Worm (Caenorhabditis elegans): ENCODE results near the gene str-204.

str-204 gene

DNA sequence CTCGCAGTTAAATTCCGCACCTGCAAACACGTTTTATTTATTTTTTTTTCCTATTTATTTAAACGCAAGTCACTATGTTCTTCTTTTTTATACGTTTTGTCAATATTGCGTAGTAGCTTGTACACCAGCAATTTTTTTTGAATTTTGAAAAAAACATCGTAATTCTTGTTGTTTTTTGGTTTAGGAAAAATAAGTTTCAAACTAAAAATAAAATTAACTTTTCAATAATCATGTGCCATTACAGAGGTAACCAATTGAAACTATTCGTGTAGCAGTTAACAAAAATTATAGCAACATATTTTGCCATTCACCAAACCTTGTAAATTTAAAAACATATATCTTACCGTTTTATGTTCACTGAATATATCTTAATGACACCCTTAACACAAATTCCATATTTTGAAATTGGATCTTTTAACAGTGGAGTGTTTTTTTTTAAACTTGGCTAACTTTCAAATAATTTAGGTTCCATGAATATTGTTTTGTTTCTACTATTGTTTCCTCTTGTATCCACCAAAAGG lies 36.2 kb upstream of the str-204 start, which contains the start of gene lmd-5:
Gene lmd-5 (plus strand): TSS at position 471 of the 521 bp plus-strand sequence.
- TF ChIP-seq nhr-232 (tag; optimal IDR thresholded peaks at IDR 0.05), result no peak
- TF ChIP-seq npax-4 (tag; optimal IDR thresholded peaks at IDR 0.05), result no peak
- no peak for TF ChIP-seq zip-5 (tag; optimal IDR thresholded peaks at IDR 0.05)

DNA sequence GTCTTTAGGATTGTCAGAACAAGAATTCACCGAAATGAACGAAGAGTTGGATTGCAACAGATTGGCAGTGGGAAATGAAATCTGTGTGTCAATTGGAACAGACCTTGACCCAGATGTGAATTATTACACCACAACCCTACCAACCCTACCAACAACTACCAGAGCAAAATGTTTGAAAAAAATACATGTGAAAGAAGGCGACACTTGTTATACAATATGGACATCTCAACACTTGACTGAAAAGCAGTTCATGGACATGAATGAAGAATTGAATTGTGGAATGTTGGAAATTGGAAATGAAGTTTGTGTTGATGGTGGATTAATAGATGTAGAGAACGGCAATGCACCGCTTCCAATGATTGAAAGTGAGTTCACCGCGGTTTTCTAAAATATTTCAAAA lies 35.5 kb upstream of the str-204 start:
- no peak for TF ChIP-seq pros-1 (tag; optimal IDR thresholded peaks at IDR 0.05)
- TF ChIP-seq ceh-14 (tag; optimal IDR thresholded peaks at IDR 0.05), result no peak
- no peak for TF ChIP-seq hlh-30 (tag; optimal IDR thresholded peaks at IDR 0.05; ENCODE audit: insufficient read depth)
- TF ChIP-seq ceh-30 (tag; optimal IDR thresholded peaks at IDR 0.05), result no peak
- no peak for TF ChIP-seq K09A11.1 (tag; optimal IDR thresholded peaks at IDR 0.05; ENCODE audit: insufficient read depth)
- no peak for TF ChIP-seq unc-86 (tag; optimal IDR thresholded peaks at IDR 0.05)
- TF ChIP-seq pha-4 (tag; optimal IDR thresholded peaks at IDR 0.05), result no peak
- TF ChIP-seq elt-4 (tag; optimal IDR thresholded peaks at IDR 0.05), result no peak
- TF ChIP-seq ceh-9 (tag; optimal IDR thresholded peaks at IDR 0.05), result no peak
- TF ChIP-seq dve-1 (tag; optimal IDR thresholded peaks at IDR 0.05), result no peak
- no peak for TF ChIP-seq hlh-15 (tag; optimal IDR thresholded peaks at IDR 0.05)
- TF ChIP-seq hlh-13 (GFP tag; optimal IDR thresholded peaks at IDR 0.05), result no peak

DNA sequence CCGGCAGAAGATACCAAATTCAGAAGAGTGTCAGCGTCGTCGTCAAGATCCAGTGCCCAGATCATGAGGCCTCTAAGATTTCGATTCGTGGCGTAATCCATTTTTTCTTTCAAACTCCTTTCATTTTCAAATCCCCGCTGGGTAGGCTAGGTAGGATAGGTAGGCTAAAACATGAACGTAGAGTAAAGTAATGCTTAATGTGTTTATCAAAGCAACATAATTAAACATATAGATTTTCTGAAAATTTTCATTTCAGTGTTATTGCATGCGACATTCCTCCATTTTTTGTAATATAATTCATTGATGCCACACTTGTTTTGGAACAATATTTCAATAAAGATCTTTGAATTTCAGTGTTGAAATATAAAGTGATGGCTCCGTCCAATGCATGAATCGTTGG lies 30.0 kb upstream of the str-204 start, which contains the start of gene T01C4.8:
Gene T01C4.8 (minus strand): TSS at position 101 of the 400 bp plus-strand sequence.
- TF ChIP-seq ets-4 (tag; optimal IDR thresholded peaks at IDR 0.05), result no peak
- TF ChIP-seq fkh-10 (GFP tag; optimal IDR thresholded peaks at IDR 0.05), result no peak
- no peak for TF ChIP-seq che-1 (tag; optimal IDR thresholded peaks at IDR 0.05)
- no peak for TF ChIP-seq syd-9 (tag; optimal IDR thresholded peaks at IDR 0.05)
- TF ChIP-seq F13H6.1 (tag; optimal IDR thresholded peaks at IDR 0.05), result no peak
- TF ChIP-seq nfya-1 (tag; optimal IDR thresholded peaks at IDR 0.05), result no peak
- no peak for TF ChIP-seq ceh-6 (GFP tag; optimal IDR thresholded peaks at IDR 0.05)
- no peak for TF ChIP-seq hlh-30 (tag; optimal IDR thresholded peaks at IDR 0.05; ENCODE audit: insufficient read depth)
- TF ChIP-seq fax-1 (tag; optimal IDR thresholded peaks at IDR 0.05), result no peak
- TF ChIP-seq ceh-9 (tag; optimal IDR thresholded peaks at IDR 0.05), result no peak

DNA sequence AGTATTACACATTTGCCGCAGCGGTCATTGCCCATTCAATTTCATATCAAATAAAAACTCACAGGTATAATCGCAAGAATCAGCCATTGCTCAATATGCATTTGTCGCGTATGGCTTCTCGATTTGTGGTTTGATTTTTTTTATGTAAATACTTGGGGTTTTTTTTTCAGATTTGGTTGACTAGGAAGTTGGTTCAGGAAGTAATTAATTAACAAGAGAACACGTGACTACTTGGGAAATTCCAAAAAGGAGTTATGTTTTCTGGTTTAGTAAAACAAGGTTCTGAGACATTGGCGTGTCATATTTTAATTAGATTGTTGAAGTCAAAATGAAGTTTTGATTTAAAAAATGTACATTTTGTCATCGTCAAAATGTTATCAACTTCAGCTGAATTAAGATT lies 28.5 kb upstream of the str-204 start, which contains the start of gene srx-36:
Gene srx-36 (minus strand): TSS at position 101 of the 400 bp plus-strand sequence.
- TF ChIP-seq hlh-30 (tag; optimal IDR thresholded peaks at IDR 0.05; ENCODE audit: insufficient read depth), result no peak
- TF ChIP-seq pha-2 (tag; optimal IDR thresholded peaks at IDR 0.05), result no peak
- TF ChIP-seq hlh-15 (tag; optimal IDR thresholded peaks at IDR 0.05), result no peak
- no peak for TF ChIP-seq tbx-2 (tag; optimal IDR thresholded peaks at IDR 0.05)
- no peak for TF ChIP-seq npax-4 (tag; optimal IDR thresholded peaks at IDR 0.05)
- TF ChIP-seq hlh-8 (tag; optimal IDR thresholded peaks at IDR 0.05), result no peak
- no peak for TF ChIP-seq che-1 (tag; optimal IDR thresholded peaks at IDR 0.05)
- TF ChIP-seq mec-3 (tag; optimal IDR thresholded peaks at IDR 0.05; ENCODE audit: borderline replicate concordance), result no peak
- TF ChIP-seq ets-4 (tag; optimal IDR thresholded peaks at IDR 0.05), result no peak
- TF ChIP-seq rnt-1 (tag; optimal IDR thresholded peaks at IDR 0.05), result no peak
- TF ChIP-seq hlh-13 (GFP tag; optimal IDR thresholded peaks at IDR 0.05), result no peak
- TF ChIP-seq nfya-1 (tag; optimal IDR thresholded peaks at IDR 0.05), result no peak
- TF ChIP-seq elt-2 (tag; optimal IDR thresholded peaks at IDR 0.05), result no peak
- no peak for TF ChIP-seq fkh-10 (GFP tag; optimal IDR thresholded peaks at IDR 0.05)
- TF ChIP-seq ztf-16 (tag; optimal IDR thresholded peaks at IDR 0.05), result no peak
- TF ChIP-seq unc-86 (tag; optimal IDR thresholded peaks at IDR 0.05), result no peak
- TF ChIP-seq eyg-1 (tag; optimal IDR thresholded peaks at IDR 0.05), result no peak
- TF ChIP-seq K09A11.1 (tag; optimal IDR thresholded peaks at IDR 0.05; ENCODE audit: insufficient read depth), result no peak
- TF ChIP-seq hlh-6 (tag; optimal IDR thresholded peaks at IDR 0.05), result no peak
- TF ChIP-seq nhr-232 (tag; optimal IDR thresholded peaks at IDR 0.05), result no peak

DNA sequence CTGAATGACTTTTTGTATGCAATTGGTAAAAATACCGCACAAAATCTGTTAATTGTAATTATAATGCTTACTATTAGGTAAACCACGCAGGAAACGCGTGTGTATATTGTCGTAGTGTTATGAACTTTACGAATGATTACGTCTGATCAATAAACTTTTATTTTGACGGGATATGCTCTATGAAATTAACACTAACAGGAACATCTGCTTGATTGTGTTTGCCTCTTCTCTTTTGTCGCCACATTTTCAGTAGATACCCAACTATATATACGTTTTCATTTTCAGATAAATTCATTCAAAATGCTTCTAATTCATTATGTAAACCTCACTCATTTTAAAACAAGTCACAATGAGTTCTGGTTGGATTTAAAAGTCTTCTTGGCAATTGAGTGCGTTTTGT lies 27.2 kb upstream of the str-204 start, which contains the start of gene sre-10:
Gene sre-10 (plus strand): TSS at position 301 of the 400 bp plus-strand sequence.
- TF ChIP-seq nfya-1 (tag; optimal IDR thresholded peaks at IDR 0.05), result no peak
- TF ChIP-seq ahr-1 (tag; optimal IDR thresholded peaks at IDR 0.05), result no peak
- TF ChIP-seq ceh-24 (tag; optimal IDR thresholded peaks at IDR 0.05), result no peak
- no peak for TF ChIP-seq tbx-7 (tag; optimal IDR thresholded peaks at IDR 0.05)
- no peak for TF ChIP-seq hlh-30 (tag; optimal IDR thresholded peaks at IDR 0.05; ENCODE audit: insufficient read depth)

Measured in whole organism, late embryonic.